2 fruit fly cellular contexts compared by ENCODE assay signal in genomic region chr3L:14821133-14821532, dm6.
A peak's percentile ranks its signal among the peaks of the same experiment; 100 is the strongest.
TF ChIP-seq lines count a peak whose summit lies in the region.

No protein-coding gene starts in this region.

- no peak for TF ChIP-seq CTCF in whole organism, embryonic (GFP tag; optimal IDR thresholded peaks at IDR 0.05; lab: Kevin White, UChicago)

TF ChIP-seq in whole organism, embryonic, 481 proteins besides CTCF, POLR2A, EP300 and RAD21:
- TF ChIP-seq CG8281 (tag; optimal IDR thresholded peaks at IDR 0.05; lab: Kevin White, UChicago) = peak; percentile 96
- TF ChIP-seq sens-2 (GFP tag; IDR thresholded peaks at IDR 0.05; lab: Robert Waterston, UW) = no peak

TF ChIP-seq in whole organism, prepupa, 60 proteins besides CTCF, POLR2A, EP300 and RAD21:
- TF ChIP-seq CG3919 (GFP tag; optimal IDR thresholded peaks at IDR 0.05; lab: Kevin White, UChicago) = no peak
- TF ChIP-seq cyc (GFP tag; optimal IDR thresholded peaks at IDR 0.05; lab: Kevin White, UChicago) = no peak
- no peak for TF ChIP-seq spab (GFP tag; optimal IDR thresholded peaks at IDR 0.05; lab: Kevin White, UChicago)
- no peak for TF ChIP-seq svp (GFP tag; lab: Kevin White, UChicago)
- no peak for TF ChIP-seq CG7368 (GFP tag; optimal IDR thresholded peaks at IDR 0.05; lab: Kevin White, UChicago)
- no peak for TF ChIP-seq CG16779 (tag; optimal IDR thresholded peaks at IDR 0.05; lab: Kevin White, UChicago)
- peak; percentile 38 for TF ChIP-seq fkh (GFP tag; optimal IDR thresholded peaks at IDR 0.05; lab: Kevin White, UChicago)
